Worm (Caenorhabditis elegans) whole organism, young adult: ENCODE data around the gene Y53F4B.10.
"Not testable (repeated sequence)": the region's sequence is repeated elsewhere in the genome, so short reads cannot be mapped to it uniquely, and the experiment has no call there.

Experiments
- F33H1.4 ChIP-seq: fragments of 200-800 bp; sonication (Bioruptor generic); IDR thresholded peaks from 2 replicates; pipeline ENCODE4 v1.3.6; 2022; ENCODE audit warnings: missing genetic modification reagents, missing genetic modification characterization, missing compliant biosample characterization
- T07F8.4 ChIP-seq: sonication (generic microtip); optimal IDR thresholded peaks from 2 replicates; lab custom pipeline; 2016; ENCODE audit warnings: mild to moderate bottlenecking, missing genetic modification characterization, moderate library complexity, missing compliant biosample characterization
- bed-1 ChIP-seq: fragments of 200-800 bp; sonication (Bioruptor generic); IDR thresholded peaks from 2 replicates; pipeline ENCODE4 v1.3.6; 2022; ENCODE audit warnings: missing genetic modification reagents, missing genetic modification characterization, missing compliant biosample characterization
- ceh-27 ChIP-seq: fragments of 200-800 bp; sonication (Bioruptor generic); optimal IDR thresholded peaks from 2 replicates; lab custom pipeline; 2018; ENCODE audit warnings: mild to moderate bottlenecking, missing genetic modification characterization, moderate library complexity, missing compliant biosample characterization
- efl-1 ChIP-seq: fragments of 150-350 bp; optimal IDR thresholded peaks from 2 replicates; lab custom pipeline; 2014; ENCODE audit warnings: missing biosample characterization, missing genetic modification reagents, missing genetic modification characterization
- egl-18 ChIP-seq: fragments of 200-800 bp; sonication (Bioruptor generic); IDR thresholded peaks from 2 replicates; pipeline ENCODE4 v1.3.6; 2022; ENCODE audit warnings: missing genetic modification reagents, missing genetic modification characterization, missing compliant biosample characterization
- lag-1 ChIP-seq: fragments of 200-800 bp; sonication (Bioruptor generic); IDR thresholded peaks from 2 replicates; pipeline ENCODE4 v1.3.6; 2022; ENCODE audit warnings: missing genetic modification reagents, missing genetic modification characterization, missing compliant biosample characterization
- lin-35 ChIP-seq, 3 experiments: fragments of 150-350 bp in 2 of 3; sonication (generic microtip) in 1 of 3; optimal IDR thresholded peaks; 2 replicates each; lab custom pipeline; 2014 to 2018; ENCODE audit warnings: missing biosample characterization in 3 of 3, missing genetic modification characterization in 3 of 3, missing genetic modification reagents in 3 of 3
- madf-10 ChIP-seq: sonication (generic microtip); optimal IDR thresholded peaks from 2 replicates; lab custom pipeline; 2016; ENCODE audit warnings: mild to moderate bottlenecking, missing genetic modification characterization, missing compliant biosample characterization
- nhr-90 ChIP-seq: sonication (generic microtip); optimal IDR thresholded peaks from 2 replicates; lab custom pipeline; 2016; ENCODE audit warnings: missing genotype, mild to moderate bottlenecking, missing genetic modification characterization, missing compliant biosample characterization
- sea-2 ChIP-seq: fragments of 200-800 bp; sonication (Bioruptor generic); IDR thresholded peaks from 2 replicates; pipeline ENCODE4 v1.3.6; 2022; ENCODE audit warnings: missing genetic modification characterization, missing compliant biosample characterization
- snpc-4 ChIP-seq, 5 experiments: fragments of 150-350 bp in 1 of 5; sonication (generic microtip) in 4 of 5; optimal IDR thresholded peaks; 2 replicates each; lab custom pipeline; 2014 to 2018; ENCODE audit warnings: missing genetic modification characterization in 5 of 5, missing biosample characterization in 3 of 5, antibody characterized with exemption in 2 of 5, mild to moderate bottlenecking in 2 of 5, missing compliant biosample characterization in 2 of 5, missing genotype in 2 of 5, moderate library complexity in 2 of 5, missing genetic modification reagents in 1 of 5
- unc-62 ChIP-seq: fragments of 150-350 bp; optimal IDR thresholded peaks from 2 replicates; lab custom pipeline; 2014; ENCODE audit warnings: missing biosample characterization, missing genetic modification reagents, missing genetic modification characterization
- ztf-6 ChIP-seq: fragments of 200-800 bp; sonication (Bioruptor generic); IDR thresholded peaks from 2 replicates; pipeline ENCODE4 v1.3.6; 2022; ENCODE audit warnings: missing genetic modification reagents, missing genetic modification characterization, missing compliant biosample characterization

DNA sequence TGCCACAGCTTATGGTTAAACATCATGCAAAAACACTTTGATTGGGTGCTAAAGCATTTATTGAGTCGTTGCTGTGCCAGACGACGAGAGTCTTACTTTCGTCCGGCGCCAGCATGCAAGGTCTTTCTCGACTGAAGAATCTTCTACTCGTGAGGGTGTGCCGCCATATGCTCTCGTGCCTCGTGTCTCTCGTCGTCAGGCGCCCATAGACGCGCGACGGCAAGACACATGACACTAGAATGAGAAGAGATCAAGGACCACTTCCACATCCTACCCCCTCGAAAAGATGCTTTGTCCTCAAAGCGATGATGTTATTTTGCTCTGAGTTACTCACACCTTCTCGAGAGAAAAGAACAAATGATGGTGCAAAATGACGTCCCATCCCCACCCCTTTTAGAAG, 39.5 kb upstream of the Y53F4B.10 start:
- TF ChIP-seq F33H1.4 (GFP tag; lab: Robert Waterston, UW); madf-10 (tag; lab: Kevin White, UChicago); unc-62 (GFP tag; lab: Kevin White, UChicago); sea-2 (GFP tag; lab: Robert Waterston, UW); efl-1; bed-1 (GFP tag; lab: Robert Waterston, UW); egl-18 (GFP tag; lab: Robert Waterston, UW); T07F8.4 (tag; lab: Kevin White, UChicago); nhr-90 (tag; lab: Kevin White, UChicago); ztf-6 (GFP tag; lab: Robert Waterston, UW); snpc-4 (GFP tag; optimal IDR thresholded peaks at IDR 0.05; lab: Kevin White, UChicago); lag-1; lin-35 (GFP tag; optimal IDR thresholded peaks at IDR 0.05; lab: Kevin White, UChicago): not testable (repeated sequence)
- TF ChIP-seq snpc-4 (tag; optimal IDR thresholded peaks at IDR 0.05; lab: Kevin White, UChicago), result peak in 1 of 4 experiments; percentile 17
- TF ChIP-seq ceh-27 (GFP tag; lab: Kevin White, UChicago), result peak; percentile 44
